Fruit fly (Drosophila melanogaster): ENCODE results near the gene Kap-alpha1.

- no peak for TF ChIP-seq pan (optimal IDR thresholded peaks at IDR 0.05)
- no peak for TF ChIP-seq CG8478 (optimal IDR thresholded peaks at IDR 0.05)
- TF ChIP-seq psq (optimal IDR thresholded peaks at IDR 0.05), result no peak
- TF ChIP-seq usp (GFP tag; optimal IDR thresholded peaks at IDR 0.05), result no peak
Observed at dm6 chr3L:19857923-19858490, 51.0 kb downstream of the Kap-alpha1 start.

Data from whole organism.